Fruit fly (Drosophila melanogaster) whole organism, embryonic: Measurements from ENCODE around the gene PlexA.

Experiments used
- Abd-B ChIP-seq: fragments of 200-800 bp; sonication (Bioruptor generic); optimal IDR thresholded peaks from 2 replicates; lab custom pipeline; 2018; ENCODE audit warnings: missing biosample characterization, mild to moderate bottlenecking, missing genetic modification characterization, moderate library complexity
- BtbVII ChIP-seq: fragments of 200-800 bp; sonication (Bioruptor generic); optimal IDR thresholded peaks from 3 replicates; lab custom pipeline; 2017; ENCODE audit warnings: missing biosample characterization, mild to moderate bottlenecking, missing genetic modification characterization
- CG10209 ChIP-seq: fragments of 200-800 bp; sonication (Bioruptor generic); optimal IDR thresholded peaks from 3 replicates; lab custom pipeline; 2017; ENCODE audit warnings: missing biosample characterization, mild to moderate bottlenecking, missing genetic modification characterization, missing genetic modification reagents
- CG10366 ChIP-seq: fragments of 200-800 bp; sonication (Bioruptor generic); IDR thresholded peaks from 2 replicates; pipeline ENCODE4 v1.3.6; 2022; ENCODE audit warnings: missing biosample characterization, missing genetic modification characterization
- CG11398 ChIP-seq: fragments of 200-800 bp; sonication (Bioruptor generic); optimal IDR thresholded peaks from 2 replicates; lab custom pipeline; 2016; ENCODE audit warnings: missing biosample characterization, missing genetic modification characterization
- CG11695 ChIP-seq: fragments of 200-800 bp; sonication (Bioruptor generic); IDR thresholded peaks from 3 replicates; pipeline ENCODE4 v1.3.6; 2022; ENCODE audit warnings: missing biosample characterization, missing genetic modification characterization
- CG13123 ChIP-seq: fragments of 200-800 bp; sonication (Bioruptor generic); optimal IDR thresholded peaks from 2 replicates; lab custom pipeline; 2016; ENCODE audit warnings: missing biosample characterization, missing genetic modification characterization
- CG13894 ChIP-seq: fragments of 200-800 bp; sonication (Bioruptor generic); optimal IDR thresholded peaks from 3 replicates; lab custom pipeline; 2018; ENCODE audit warnings: missing biosample characterization, mild to moderate bottlenecking, missing genetic modification characterization, moderate library complexity
- CG14710 ChIP-seq: fragments of 200-800 bp; sonication (Bioruptor generic); optimal IDR thresholded peaks from 3 replicates; lab custom pipeline; 2019; ENCODE audit warnings: missing biosample characterization, mild to moderate bottlenecking, missing genetic modification characterization, moderate library complexity
- CG1647 ChIP-seq: fragments of 200-800 bp; sonication (Bioruptor generic); optimal IDR thresholded peaks from 3 replicates; lab custom pipeline; 2016; ENCODE audit warnings: missing biosample characterization, missing genetic modification characterization
- CG17186 ChIP-seq: fragments of 200-800 bp; sonication (Bioruptor generic); optimal IDR thresholded peaks from 3 replicates; lab custom pipeline; 2017; ENCODE audit warnings: missing biosample characterization, missing genetic modification reagents, missing genetic modification characterization
- CG2116 ChIP-seq: fragments of 200-800 bp; sonication (Bioruptor generic); optimal IDR thresholded peaks from 3 replicates; lab custom pipeline; 2018; ENCODE audit warnings: missing biosample characterization, mild to moderate bottlenecking, missing genetic modification characterization
- CG30403 ChIP-seq: fragments of 200-800 bp; sonication (Bioruptor generic); optimal IDR thresholded peaks from 3 replicates; lab custom pipeline; 2016; ENCODE audit warnings: missing biosample characterization, missing genetic modification characterization
- CG3726 ChIP-seq: fragments of 200-800 bp; sonication (Bioruptor generic); IDR thresholded peaks from 3 replicates; pipeline ENCODE4, ENCODE4 v1.3.6; 2022; ENCODE audit warnings: missing biosample characterization, missing genetic modification characterization
- CG4617 ChIP-seq: fragments of 200-800 bp; sonication (Bioruptor generic); optimal IDR thresholded peaks from 3 replicates; lab custom pipeline; 2016; ENCODE audit warnings: missing biosample characterization, missing genetic modification characterization, borderline replicate concordance
- CG5953 ChIP-seq: fragments of 200-800 bp; sonication (Bioruptor generic); IDR thresholded peaks from 2 replicates; pipeline ENCODE4 v1.3.6; 2022; ENCODE audit warnings: missing biosample characterization, missing genetic modification characterization
- CG6175 ChIP-seq: fragments of 200-800 bp; sonication (Bioruptor generic); IDR thresholded peaks from 3 replicates; pipeline ENCODE4 v1.3.6; 2022; ENCODE audit warnings: missing biosample characterization, missing genetic modification characterization
- CG6683 ChIP-seq: fragments of 200-800 bp; sonication (Bioruptor generic); optimal IDR thresholded peaks from 2 replicates; lab custom pipeline; 2017; ENCODE audit warnings: missing biosample characterization, mild to moderate bottlenecking, missing genetic modification characterization, missing genetic modification reagents
- CG6765 ChIP-seq: fragments of 200-800 bp; sonication (Bioruptor generic); optimal IDR thresholded peaks from 3 replicates; lab custom pipeline; 2017; ENCODE audit warnings: missing biosample characterization, mild to moderate bottlenecking, missing genetic modification characterization
- CG8281 ChIP-seq: fragments of 200-800 bp; sonication (Bioruptor generic); optimal IDR thresholded peaks from 2 replicates; lab custom pipeline; 2018; ENCODE audit warnings: missing biosample characterization, mild to moderate bottlenecking, missing genetic modification characterization, moderate library complexity
- CG8944 ChIP-seq: fragments of 200-800 bp; sonication (Bioruptor generic); optimal IDR thresholded peaks from 3 replicates; lab custom pipeline; 2016; ENCODE audit warnings: missing biosample characterization, missing genetic modification characterization
- CHES-1-like ChIP-seq: fragments of 200-800 bp; sonication (Bioruptor generic); optimal IDR thresholded peaks from 2 replicates; lab custom pipeline; 2016; ENCODE audit warnings: missing biosample characterization, missing genetic modification characterization
- Dad ChIP-seq: fragments of 200-800 bp; sonication (Bioruptor generic); optimal IDR thresholded peaks from 3 replicates; lab custom pipeline; 2016; ENCODE audit warnings: missing biosample characterization, missing genetic modification characterization
- Drgx ChIP-seq: fragments of 200-800 bp; sonication (Bioruptor generic); IDR thresholded peaks from 2 replicates; pipeline ENCODE4 v1.3.6; 2022; ENCODE audit warnings: missing biosample characterization, missing genetic modification characterization
- Elba2 ChIP-seq: fragments of 200-800 bp; sonication (Bioruptor generic); optimal IDR thresholded peaks from 3 replicates; lab custom pipeline; 2016; ENCODE audit warnings: missing biosample characterization, missing genetic modification characterization
- Fer3 ChIP-seq: fragments of 200-800 bp; sonication (Bioruptor generic); optimal IDR thresholded peaks from 2 replicates; lab custom pipeline; 2018; ENCODE audit warnings: missing biosample characterization, mild to moderate bottlenecking, missing genetic modification characterization, moderate library complexity
- GATAe ChIP-seq: fragments of 200-800 bp; sonication (Bioruptor generic); conservative IDR thresholded peaks from 2 replicates; pipeline ENCODE4 v1.3.6; 2022; ENCODE audit warnings: missing biosample characterization, missing genetic modification characterization
- H2.0 ChIP-seq: fragments of 200-800 bp; sonication (Bioruptor generic); IDR thresholded peaks from 2 replicates; pipeline ENCODE4 v1.3.6; 2022; ENCODE audit warnings: missing biosample characterization, missing genetic modification characterization
- Hmr ChIP-seq: fragments of 200-800 bp; sonication (Bioruptor generic); optimal IDR thresholded peaks from 3 replicates; lab custom pipeline; 2017; ENCODE audit warnings: mild to moderate bottlenecking, missing biosample characterization, missing genetic modification reagents, missing genetic modification characterization
- Poxn ChIP-seq: fragments of 200-800 bp; sonication (Bioruptor generic); IDR thresholded peaks from 2 replicates; pipeline ENCODE4 v1.3.6; 2022; ENCODE audit warnings: missing biosample characterization, missing genetic modification characterization
- Sry-δ ChIP-seq: fragments of 200-800 bp; sonication (Bioruptor generic); optimal IDR thresholded peaks from 2 replicates; lab custom pipeline; 2016; ENCODE audit warnings: missing biosample characterization, missing genetic modification characterization
- Vsx1 ChIP-seq: fragments of 200-800 bp; sonication (Bioruptor generic); optimal IDR thresholded peaks from 2 replicates; lab custom pipeline; 2017; ENCODE audit warnings: missing biosample characterization, mild to moderate bottlenecking, missing genetic modification characterization, missing genetic modification reagents
- al ChIP-seq: fragments of 200-800 bp; sonication (Bioruptor generic); IDR thresholded peaks from 2 replicates; pipeline ENCODE4 v1.3.6; 2022; ENCODE audit warnings: missing biosample characterization, missing genetic modification characterization
- amos ChIP-seq: fragments of 200-800 bp; sonication (Bioruptor generic); IDR thresholded peaks from 2 replicates; pipeline ENCODE4 v1.3.6; 2022; ENCODE audit warnings: missing biosample characterization, missing genetic modification characterization; ENCODE audit not compliant: partially characterized antibody
- ap ChIP-seq: fragments of 200-800 bp; sonication (Bioruptor generic); IDR thresholded peaks from 2 replicates; pipeline ENCODE4 v1.3.6; 2022; ENCODE audit warnings: missing biosample characterization, missing genetic modification characterization
- ase ChIP-seq: fragments of 200-800 bp; sonication (Bioruptor generic); IDR thresholded peaks from 3 replicates; pipeline ENCODE4 v1.3.6; 2022; ENCODE audit warnings: missing biosample characterization, missing genetic modification characterization
- bcd ChIP-seq: fragments of 200-800 bp; sonication (Bioruptor generic); optimal IDR thresholded peaks from 2 replicates; lab custom pipeline; 2017; ENCODE audit warnings: missing biosample characterization, mild to moderate bottlenecking, missing genetic modification characterization
- bowl ChIP-seq: fragments of 200-800 bp; sonication (Bioruptor generic); IDR thresholded peaks from 2 replicates; pipeline ENCODE4 v1.3.6; 2022; ENCODE audit warnings: missing biosample characterization, missing genetic modification characterization
- ci ChIP-seq: fragments of 200-800 bp; sonication (Bioruptor generic); IDR thresholded peaks from 3 replicates; pipeline ENCODE4 v1.3.6; 2022; ENCODE audit warnings: missing biosample characterization, missing genetic modification characterization
- dan ChIP-seq: fragments of 200-800 bp; sonication (Bioruptor generic); IDR thresholded peaks from 2 replicates; pipeline ENCODE4 v1.3.6; 2022; ENCODE audit warnings: missing biosample characterization, missing genetic modification characterization
- danr ChIP-seq: fragments of 200-800 bp; sonication (Bioruptor generic); IDR thresholded peaks from 2 replicates; pipeline ENCODE4 v1.3.6; 2022; ENCODE audit warnings: missing biosample characterization, missing genetic modification characterization
- en ChIP-seq: fragments of 200-800 bp; sonication (Bioruptor generic); optimal IDR thresholded peaks from 2 replicates; lab custom pipeline; 2016; ENCODE audit warnings: missing biosample characterization, missing genetic modification characterization
- esg ChIP-seq: fragments of 200-800 bp; sonication (Bioruptor generic); conservative IDR thresholded peaks from 2 replicates; pipeline ENCODE4 v1.3.6; 2022; ENCODE audit warnings: missing biosample characterization, missing genetic modification characterization
- eyg ChIP-seq: fragments of 200-800 bp; sonication (Bioruptor generic); optimal IDR thresholded peaks from 3 replicates; lab custom pipeline; 2016; ENCODE audit warnings: missing biosample characterization, missing genetic modification characterization
- fu2 ChIP-seq: fragments of 200-800 bp; sonication (Bioruptor generic); optimal IDR thresholded peaks from 2 replicates; lab custom pipeline; 2016; ENCODE audit warnings: missing biosample characterization, missing genetic modification characterization
- klu ChIP-seq: fragments of 200-800 bp; sonication (Bioruptor generic); IDR thresholded peaks from 2 replicates; pipeline ENCODE4 v1.3.6; 2022; ENCODE audit warnings: missing biosample characterization, missing genetic modification characterization
- pita ChIP-seq: fragments of 200-800 bp; sonication (Bioruptor generic); optimal IDR thresholded peaks from 2 replicates; lab custom pipeline; 2017; ENCODE audit warnings: missing biosample characterization, mild to moderate bottlenecking, missing genetic modification characterization
- pros ChIP-seq: fragments of 200-800 bp; sonication (Bioruptor generic); optimal IDR thresholded peaks from 3 replicates; lab custom pipeline; 2019; ENCODE audit warnings: missing biosample characterization, mild to moderate bottlenecking, missing genetic modification characterization, moderate library complexity
- row ChIP-seq: fragments of 200-800 bp; sonication (Bioruptor generic); IDR thresholded peaks from 3 replicates; pipeline ENCODE4 v1.3.6; 2022; ENCODE audit warnings: missing biosample characterization, missing genetic modification characterization
- shn ChIP-seq: fragments of 200-800 bp; sonication (Bioruptor generic); optimal IDR thresholded peaks from 3 replicates; lab custom pipeline; 2016; ENCODE audit warnings: missing biosample characterization, missing genetic modification characterization
- unpg ChIP-seq: fragments of 200-800 bp; sonication (Bioruptor generic); optimal IDR thresholded peaks from 3 replicates; lab custom pipeline; 2018; ENCODE audit warnings: missing biosample characterization, mild to moderate bottlenecking, missing genetic modification characterization, moderate library complexity

Gene PlexA

dm6 chr4:982791-983407 is 44.0 kb downstream of the PlexA start (continued):
- TF ChIP-seq Drgx (GFP tag; lab: Robert Waterston, UW) (no peak), CG1647 (GFP tag; lab: Kevin White, UChicago) (peak; percentile 43), CG13123 (GFP tag; lab: Kevin White, UChicago) (peak; percentile 43), CG6765 (GFP tag; lab: Kevin White, UChicago) (peak; percentile 19), ci (GFP tag; lab: Robert Waterston, UW) (no peak; the same call in 2 of the 3 replicates), en (GFP tag; lab: Kevin White, UChicago) (peak; percentile 47), bowl (GFP tag; lab: Robert Waterston, UW) (no peak), BtbVII (GFP tag; lab: Kevin White, UChicago) (peak; percentile 50), CG10366 (GFP tag; lab: Robert Waterston, UW) (no peak), unpg (GFP tag; lab: Kevin White, UChicago) (peak; percentile 82), Abd-B (GFP tag; lab: Kevin White, UChicago) (no peak), CG8944 (GFP tag; lab: Kevin White, UChicago) (peak; percentile 64), dan (GFP tag; lab: Robert Waterston, UW) (no peak), row (GFP tag; lab: Robert Waterston, UW) (peak; percentile 89), klu (no peak), danr (GFP tag; lab: Robert Waterston, UW) (no peak), CG30403 (GFP tag; lab: Kevin White, UChicago) (peak; percentile 74), CG5953 (GFP tag; lab: Robert Waterston, UW) (peak; percentile 67), CG14710 (tag; lab: Kevin White, UChicago) (peak; percentile 71), al (GFP tag; lab: Robert Waterston, UW) (no peak), pita (GFP tag; lab: Kevin White, UChicago) (no peak), CG8281 (tag; lab: Kevin White, UChicago) (peak; percentile 29), Hmr (peak; percentile 79), GATAe (no peak), Sry-δ (GFP tag; lab: Kevin White, UChicago) (peak; percentile 27), fu2 (peak; percentile 37), CG2116 (GFP tag; lab: Kevin White, UChicago) (peak; percentile 16), CG13894 (tag; lab: Kevin White, UChicago) (peak; percentile 38), esg (GFP tag; lab: Robert Waterston, UW) (peak; percentile 65), CG11398 (GFP tag; lab: Kevin White, UChicago) (peak; percentile 59), eyg (GFP tag; lab: Kevin White, UChicago) (peak; percentile 50), CG4617 (GFP tag; lab: Kevin White, UChicago) (peak; percentile 31), Vsx1 (peak; percentile 42), Fer3 (peak; percentile 64), CG3726 (GFP tag; lab: Robert Waterston, UW) (no peak), CG6683 (peak; percentile 50), bcd (GFP tag; lab: Kevin White, UChicago) (peak; percentile 65), Elba2 (GFP tag; lab: Kevin White, UChicago) (no peak), pros (GFP tag; lab: Kevin White, UChicago) (peak; percentile 68), CG11695 (peak; percentile 78), CG10209 (GFP tag; lab: Kevin White, UChicago) (peak; percentile 73), CG17186 (GFP tag; lab: Kevin White, UChicago) (no peak), H2.0 (GFP tag; lab: Robert Waterston, UW) (no peak; the same call in 1 of the 2 replicates), Dad (GFP tag; lab: Kevin White, UChicago) (peak; percentile 63), CHES-1-like (GFP tag; lab: Kevin White, UChicago) (peak; percentile 48), CG6175 (GFP tag; lab: Robert Waterston, UW) (no peak), shn (peak; percentile 47), ap (GFP tag; lab: Robert Waterston, UW) (no peak; the same call in 1 of the 2 replicates), Poxn (GFP tag; lab: Robert Waterston, UW) (no peak), amos (GFP tag; lab: Robert Waterston, UW) (no peak), ase (GFP tag; lab: Robert Waterston, UW) (no peak; the same call in 2 of the 3 replicates)
